Worm (Caenorhabditis elegans) whole organism, young adult: ENCODE results near the gene dhps-1.

Experiments
- B0019.2 ChIP-seq: fragments of 200-800 bp; sonication (Bioruptor generic); conservative IDR thresholded peaks from 2 replicates; pipeline ENCODE4 v1.3.6; 2022; ENCODE audit warnings: missing genetic modification reagents, missing genetic modification characterization, missing compliant biosample characterization
- B0035.1 ChIP-seq: sonication (generic microtip); optimal IDR thresholded peaks from 2 replicates; lab custom pipeline; 2016; ENCODE audit warnings: missing genetic modification characterization, mild to moderate bottlenecking, missing compliant biosample characterization, missing genotype, missing genetic modification reagents
- B0261.1 ChIP-seq: sonication (generic microtip); optimal IDR thresholded peaks from 2 replicates; lab custom pipeline; 2016; ENCODE audit warnings: mild to moderate bottlenecking, missing genetic modification characterization, moderate library complexity, missing compliant biosample characterization
- B0336.3 ChIP-seq: fragments of 200-800 bp; sonication (Bioruptor generic); IDR thresholded peaks from 2 replicates; pipeline ENCODE4 v1.3.6; 2022; ENCODE audit warnings: missing genetic modification characterization, missing compliant biosample characterization
- D2030.7 ChIP-seq: fragments of 200-800 bp; sonication (Bioruptor generic); IDR thresholded peaks from 2 replicates; pipeline ENCODE4 v1.3.6; 2022; ENCODE audit warnings: missing genetic modification reagents, missing genetic modification characterization, missing compliant biosample characterization
- F10E7.11 ChIP-seq: sonication (generic microtip); optimal IDR thresholded peaks from 2 replicates; lab custom pipeline; 2017; ENCODE audit warnings: mild to moderate bottlenecking, missing genetic modification characterization, moderate library complexity, missing compliant biosample characterization
- F37B4.10 ChIP-seq: fragments of 200-800 bp; sonication (Bioruptor generic); IDR thresholded peaks from 2 replicates; pipeline ENCODE4 v1.3.6; 2022; ENCODE audit warnings: missing genetic modification characterization, missing compliant biosample characterization
- F39B2.1 ChIP-seq: fragments of 200-800 bp; sonication (Bioruptor generic); IDR thresholded peaks from 2 replicates; pipeline ENCODE4 v1.3.6; 2022; ENCODE audit warnings: missing genetic modification reagents, missing genetic modification characterization, missing compliant biosample characterization
- F49E8.2 ChIP-seq: sonication (generic microtip); optimal IDR thresholded peaks from 3 replicates; lab custom pipeline; 2017; ENCODE audit warnings: missing genetic modification characterization, mild to moderate bottlenecking, missing compliant biosample characterization, antibody characterized with exemption, moderate library complexity; ENCODE audit not compliant: insufficient read depth
- F52B5.7 ChIP-seq: sonication (generic microtip); optimal IDR thresholded peaks from 2 replicates; lab custom pipeline; 2016; ENCODE audit warnings: mild to moderate bottlenecking, missing genetic modification characterization, missing compliant biosample characterization
- K11D2.4 ChIP-seq: fragments of 200-800 bp; sonication (Bioruptor generic); IDR thresholded peaks from 2 replicates; pipeline ENCODE4 v1.3.6; 2022; ENCODE audit warnings: missing genetic modification reagents, missing genetic modification characterization, missing compliant biosample characterization
- T07F8.4 ChIP-seq: sonication (generic microtip); optimal IDR thresholded peaks from 2 replicates; lab custom pipeline; 2016; ENCODE audit warnings: mild to moderate bottlenecking, missing genetic modification characterization, moderate library complexity, missing compliant biosample characterization
- Y53F4B.3 ChIP-seq: fragments of 200-800 bp; sonication (Bioruptor generic); IDR thresholded peaks from 2 replicates; pipeline ENCODE4 v1.3.6; 2022; ENCODE audit warnings: missing genetic modification reagents, missing genetic modification characterization, missing compliant biosample characterization
- Y67H2A.10 ChIP-seq: fragments of 200-800 bp; sonication (Bioruptor generic); conservative IDR thresholded peaks from 2 replicates; pipeline ENCODE4 v1.3.6; 2022; ENCODE audit warnings: missing genetic modification reagents, missing genetic modification characterization, missing compliant biosample characterization
- Y79H2A.3 ChIP-seq: fragments of 200-800 bp; sonication (Bioruptor generic); conservative IDR thresholded peaks from 2 replicates; pipeline ENCODE4 v1.3.6; 2022; ENCODE audit warnings: missing genetic modification reagents, missing genetic modification characterization, missing compliant biosample characterization
- ama-1 ChIP-seq, 3 experiments: fragments of 150-350 bp in 1 of 3; sonication (generic microtip) in 2 of 3; optimal IDR thresholded peaks; 2 replicates each; lab custom pipeline; 2014 to 2018; ENCODE audit warnings: missing biosample characterization in 2 of 3, missing genetic modification characterization in 2 of 3, missing genetic modification reagents in 2 of 3
- athp-1 ChIP-seq: sonication (generic microtip); optimal IDR thresholded peaks from 2 replicates; lab custom pipeline; 2017; ENCODE audit warnings: mild to moderate bottlenecking, missing genetic modification characterization, missing compliant biosample characterization
- attf-5 ChIP-seq: fragments of 200-800 bp; sonication (Bioruptor generic); optimal IDR thresholded peaks from 2 replicates; lab custom pipeline; 2018; ENCODE audit warnings: mild to moderate bottlenecking, missing genetic modification characterization, missing compliant biosample characterization
- ceh-40 ChIP-seq: fragments of 200-800 bp; sonication (Bioruptor generic); IDR thresholded peaks from 2 replicates; pipeline ENCODE4 v1.3.6; 2022; ENCODE audit warnings: missing genetic modification characterization, missing compliant biosample characterization
- egrh-3 ChIP-seq: fragments of 200-800 bp; sonication (Bioruptor generic); IDR thresholded peaks from 2 replicates; pipeline ENCODE4 v1.3.6; 2022; ENCODE audit warnings: missing genetic modification reagents, missing genetic modification characterization, missing compliant biosample characterization
- ekl-4 ChIP-seq: fragments of 200-800 bp; sonication (Bioruptor generic); IDR thresholded peaks from 2 replicates; pipeline ENCODE4 v1.3.6; 2022; ENCODE audit warnings: missing genetic modification reagents, missing genetic modification characterization, missing compliant biosample characterization
- ets-4 ChIP-seq: fragments of 200-800 bp; sonication (Bioruptor generic); optimal IDR thresholded peaks from 2 replicates; lab custom pipeline; 2018; ENCODE audit warnings: mild to moderate bottlenecking, missing genetic modification characterization, missing compliant biosample characterization
- fkh-3 ChIP-seq: sonication (generic microtip); optimal IDR thresholded peaks from 2 replicates; lab custom pipeline; 2016; ENCODE audit warnings: mild to moderate bottlenecking, missing genetic modification characterization, missing compliant biosample characterization
- hlh-12 ChIP-seq: sonication (generic microtip); optimal IDR thresholded peaks from 2 replicates; lab custom pipeline; 2016; ENCODE audit warnings: missing genetic modification characterization, missing compliant biosample characterization
- hmg-1.2 ChIP-seq: fragments of 200-800 bp; sonication (Bioruptor generic); IDR thresholded peaks from 2 replicates; pipeline ENCODE4 v1.3.6; 2022; ENCODE audit warnings: missing genetic modification reagents, missing genetic modification characterization, missing compliant biosample characterization
- hrde-1 ChIP-seq: sonication (generic microtip); optimal IDR thresholded peaks from 2 replicates; lab custom pipeline; 2016; ENCODE audit warnings: missing genetic modification characterization, mild to moderate bottlenecking, missing compliant biosample characterization, moderate library complexity, missing genotype, missing genetic modification reagents, borderline replicate concordance
- let-607 ChIP-seq, 2 experiments: fragments of 200-800 bp in 1 of 2; sonication (Bioruptor generic) in 1 of 2; sonication (generic microtip) in 1 of 2; optimal IDR thresholded peaks; 2 replicates each; lab custom pipeline; 2016 to 2018; ENCODE audit warnings: mild to moderate bottlenecking in 2 of 2, missing compliant biosample characterization in 2 of 2, missing genetic modification characterization in 2 of 2, moderate library complexity in 2 of 2, missing genotype in 1 of 2
- lir-1 ChIP-seq: fragments of 200-800 bp; sonication (Bioruptor generic); conservative IDR thresholded peaks from 2 replicates; pipeline ENCODE4 v1.3.6; 2022; ENCODE audit warnings: missing genetic modification reagents, missing genetic modification characterization, missing compliant biosample characterization
- lsy-27 ChIP-seq: sonication (generic microtip); optimal IDR thresholded peaks from 2 replicates; lab custom pipeline; 2017; ENCODE audit warnings: missing genetic modification characterization, mild to moderate bottlenecking, missing compliant biosample characterization, antibody characterized with exemption, missing genotype, borderline replicate concordance; ENCODE audit not compliant: insufficient read depth
- madf-8 ChIP-seq: fragments of 200-800 bp; sonication (Bioruptor generic); conservative IDR thresholded peaks from 2 replicates; pipeline ENCODE4 v1.3.6; 2022; ENCODE audit warnings: missing genetic modification reagents, missing genetic modification characterization, missing compliant biosample characterization
- nfya-1 ChIP-seq: sonication (generic microtip); optimal IDR thresholded peaks from 2 replicates; lab custom pipeline; 2017; ENCODE audit warnings: antibody characterized with exemption, missing compliant biosample characterization, missing genetic modification characterization, borderline replicate concordance; ENCODE audit not compliant: insufficient read depth
- nfya-2 ChIP-seq: fragments of 200-800 bp; sonication (Bioruptor generic); IDR thresholded peaks from 2 replicates; pipeline ENCODE4 v1.3.6; 2022; ENCODE audit warnings: missing genetic modification reagents, missing genetic modification characterization, missing compliant biosample characterization
- nhr-120 ChIP-seq: fragments of 200-800 bp; sonication (Bioruptor generic); IDR thresholded peaks from 2 replicates; pipeline ENCODE4 v1.3.6; 2022; ENCODE audit warnings: missing genetic modification characterization, missing compliant biosample characterization
- nhr-27 ChIP-seq: fragments of 200-800 bp; sonication (Bioruptor generic); optimal IDR thresholded peaks from 2 replicates; lab custom pipeline; 2018; ENCODE audit warnings: mild to moderate bottlenecking, missing genetic modification characterization, moderate library complexity, missing compliant biosample characterization
- rec-8 ChIP-seq, 2 experiments: sonication (generic microtip); optimal IDR thresholded peaks; 2 replicates each; lab custom pipeline; 2016; ENCODE audit warnings: mild to moderate bottlenecking in 2 of 2, missing genetic modification characterization in 2 of 2, missing genetic modification reagents in 2 of 2, missing genotype in 2 of 2, missing biosample characterization in 1 of 2, missing compliant biosample characterization in 1 of 2, moderate library complexity in 1 of 2
- rpc-1 ChIP-seq, 2 experiments: fragments of 150-350 bp in 1 of 2; sonication (generic microtip) in 1 of 2; optimal IDR thresholded peaks; 2 replicates each; lab custom pipeline; 2014 to 2018; ENCODE audit warnings: missing biosample characterization in 1 of 2, missing genetic modification characterization in 1 of 2, missing genetic modification reagents in 1 of 2, missing genotype in 1 of 2
- sea-2 ChIP-seq: fragments of 200-800 bp; sonication (Bioruptor generic); IDR thresholded peaks from 2 replicates; pipeline ENCODE4 v1.3.6; 2022; ENCODE audit warnings: missing genetic modification characterization, missing compliant biosample characterization
- sptf-2 ChIP-seq: fragments of 200-800 bp; sonication (Bioruptor generic); optimal IDR thresholded peaks from 2 replicates; lab custom pipeline; 2018; ENCODE audit warnings: mild to moderate bottlenecking, missing genetic modification characterization, missing compliant biosample characterization
- unc-62 ChIP-seq: fragments of 150-350 bp; optimal IDR thresholded peaks from 2 replicates; lab custom pipeline; 2014; ENCODE audit warnings: missing biosample characterization, missing genetic modification reagents, missing genetic modification characterization
- zfh-2 ChIP-seq: fragments of 200-800 bp; sonication (Bioruptor generic); conservative IDR thresholded peaks from 2 replicates; pipeline ENCODE4 v1.3.6; 2022; ENCODE audit warnings: missing genetic modification reagents, missing genetic modification characterization, missing compliant biosample characterization
- ztf-25 ChIP-seq: fragments of 200-800 bp; sonication (Bioruptor generic); IDR thresholded peaks from 2 replicates; pipeline ENCODE4 v1.3.6; 2022; ENCODE audit warnings: missing genetic modification reagents, missing genetic modification characterization, missing compliant biosample characterization
- ztf-26 ChIP-seq: sonication (generic microtip); optimal IDR thresholded peaks from 2 replicates; lab custom pipeline; 2017; ENCODE audit warnings: missing genetic modification characterization, missing compliant biosample characterization

The dhps-1 gene

DNA sequence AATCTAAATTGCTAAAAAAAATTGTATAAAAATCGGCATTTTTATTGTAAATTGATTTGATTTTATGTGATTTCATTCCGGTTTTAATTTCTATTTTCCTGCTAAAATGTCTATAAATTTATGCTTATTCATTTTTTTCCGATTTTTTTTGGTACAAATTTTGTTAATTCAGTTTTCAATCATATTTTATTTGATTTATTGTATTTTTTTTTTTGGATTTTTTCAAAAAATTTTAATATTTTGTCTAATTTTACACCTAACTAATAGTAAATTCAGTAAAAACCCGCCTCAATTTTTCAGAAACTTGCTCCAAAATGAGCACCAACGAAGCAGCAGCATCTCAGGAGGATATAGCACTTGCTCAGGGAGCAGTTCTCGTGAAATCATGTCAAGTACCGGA is at the start of gene dhps-1:
Gene dhps-1 (plus strand): TSS at position 301 of the 400 bp plus-strand sequence.
- TF ChIP-seq ceh-40 (GFP tag; lab: Robert Waterston, UW), result no peak
- TF ChIP-seq lsy-27 (tag; lab: Kevin White, UChicago), result no peak
- no peak for TF ChIP-seq B0336.3 (GFP tag; lab: Robert Waterston, UW)
- TF ChIP-seq F49E8.2, result no peak

DNA sequence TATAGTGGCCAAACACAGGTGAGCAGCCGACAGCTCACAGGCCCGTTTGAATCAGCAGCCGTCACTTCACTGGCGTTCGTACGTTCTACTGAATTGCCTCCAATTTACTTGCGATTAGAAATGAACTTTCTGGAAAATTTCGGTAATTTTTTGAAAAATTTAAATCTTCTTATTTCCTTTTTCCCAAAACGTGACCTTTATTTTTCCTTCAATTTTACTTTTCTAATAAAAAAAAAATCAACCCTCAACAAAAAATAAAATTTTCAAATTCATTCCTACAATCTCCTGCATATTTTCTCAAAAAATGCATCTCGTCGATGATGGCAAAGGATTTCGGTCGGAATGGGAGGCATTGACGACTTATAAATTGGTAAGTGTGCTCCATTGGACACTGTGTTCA is 44.3 kb upstream of the dhps-1 start, which contains the start of gene W03C9.8:
Gene W03C9.8 (plus strand): TSS at position 301 of the 400 bp plus-strand sequence.
- TF ChIP-seq fkh-3 (tag; lab: Kevin White, UChicago) (no peak), ets-4 (GFP tag; lab: Kevin White, UChicago) (no peak), unc-62 (GFP tag; lab: Kevin White, UChicago) (no peak), T07F8.4 (tag; lab: Kevin White, UChicago) (no peak), F10E7.11 (tag; lab: Kevin White, UChicago) (no peak), rec-8 (tag; optimal IDR thresholded peaks at IDR 0.05; lab: Kevin White, UChicago) (no peak), egrh-3 (GFP tag; lab: Robert Waterston, UW) (no peak), hrde-1 (tag; lab: Kevin White, UChicago) (no peak), Y67H2A.10 (GFP tag; lab: Robert Waterston, UW) (no peak), hlh-12 (no peak)
- TF ChIP-seq, all 124 proteins: peak for 0

ce11 chrII:11952963-11953362 is 39.8 kb upstream of the dhps-1 start:
- TF ChIP-seq madf-8 (GFP tag; lab: Robert Waterston, UW), result no peak
- no peak for TF ChIP-seq ztf-26 (tag; lab: Kevin White, UChicago)
- no peak for TF ChIP-seq B0035.1 (tag; lab: Kevin White, UChicago)
- TF ChIP-seq lir-1, result no peak
- TF ChIP-seq B0261.1 (tag; lab: Kevin White, UChicago), result no peak

DNA sequence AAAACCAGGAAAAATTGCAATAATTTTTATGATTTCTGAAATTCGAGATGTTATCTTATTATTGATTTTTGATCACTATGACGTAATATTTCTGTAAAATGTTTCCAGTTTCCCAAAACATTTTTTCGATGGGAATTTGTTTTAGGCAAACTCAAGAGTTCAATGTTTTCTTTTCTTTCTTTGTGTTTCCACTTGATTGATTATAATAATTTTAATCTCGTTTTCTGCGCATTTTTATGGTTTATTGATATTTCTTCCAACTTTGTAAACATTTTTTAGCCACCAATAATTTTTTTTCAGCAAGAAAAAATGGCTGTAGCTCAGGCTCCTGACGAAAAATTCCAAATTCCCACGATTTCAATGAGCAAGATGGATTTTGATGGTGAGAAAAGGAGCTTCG is 38.6 kb upstream of the dhps-1 start, which contains the start of gene W03C9.6:
Gene W03C9.6 (plus strand): TSS at position 301 of the 400 bp plus-strand sequence.
- TF ChIP-seq sptf-2 (GFP tag; lab: Kevin White, UChicago) (no peak), Y53F4B.3 (GFP tag; lab: Robert Waterston, UW) (no peak), F39B2.1 (no peak), ama-1 (optimal IDR thresholded peaks at IDR 0.05; lab: Kevin White, UChicago) (no peak), ama-1 (GFP tag; optimal IDR thresholded peaks at IDR 0.05; lab: Kevin White, UChicago) (no peak), nfya-2 (GFP tag; lab: Robert Waterston, UW) (no peak), ztf-25 (GFP tag; lab: Robert Waterston, UW) (no peak), hrde-1 (tag; lab: Kevin White, UChicago) (no peak), K11D2.4 (GFP tag; lab: Robert Waterston, UW) (no peak), hmg-1.2 (no peak), attf-5 (GFP tag; lab: Kevin White, UChicago) (no peak), Y79H2A.3 (GFP tag; lab: Robert Waterston, UW) (no peak), B0019.2 (GFP tag; lab: Robert Waterston, UW) (no peak), athp-1 (tag; lab: Kevin White, UChicago) (no peak)

DNA sequence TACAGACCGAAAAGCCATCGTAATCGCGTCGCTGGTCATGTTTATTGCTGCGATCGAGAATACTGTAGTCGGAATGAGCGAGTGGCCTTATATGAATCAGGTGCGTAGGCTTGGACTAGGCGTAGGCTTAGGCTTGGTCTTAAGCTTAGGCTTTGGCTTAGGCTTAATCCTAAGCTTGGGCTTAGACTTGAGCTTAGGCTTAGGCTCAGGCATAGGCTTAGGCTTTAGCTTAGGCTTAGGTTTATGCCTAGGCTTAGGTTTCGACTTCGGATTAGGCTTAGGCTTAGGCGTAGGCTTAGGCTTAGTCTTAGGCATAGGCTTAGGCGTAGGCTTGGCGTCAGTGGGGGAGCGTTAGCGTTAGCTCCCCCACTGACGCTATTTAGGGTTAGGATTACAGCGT is 38.0 kb upstream of the dhps-1 start:
- TF ChIP-seq let-607 (tag; optimal IDR thresholded peaks at IDR 0.05; lab: Kevin White, UChicago) (no peak), ekl-4 (GFP tag; lab: Robert Waterston, UW) (no peak), sea-2 (GFP tag; lab: Robert Waterston, UW) (no peak), nfya-1 (no peak), F37B4.10 (GFP tag; lab: Robert Waterston, UW) (no peak), F52B5.7 (tag; lab: Kevin White, UChicago) (no peak), nhr-120 (no peak), rpc-1 (optimal IDR thresholded peaks at IDR 0.05; lab: Kevin White, UChicago) (no peak), rpc-1 (tag; optimal IDR thresholded peaks at IDR 0.05; lab: Kevin White, UChicago) (no peak), D2030.7 (no peak), zfh-2 (no peak), nhr-27 (tag; lab: Kevin White, UChicago) (no peak)
